Fruit fly (Drosophila melanogaster) whole organism, embryonic: ENCODE measurements around the gene CG31525.
A peak's percentile ranks its signal among the peaks of the same experiment; 100 is the strongest.

Experiments used
- Aef1 ChIP-seq: fragments of 200-800 bp; sonication (Bioruptor generic); IDR thresholded peaks from 3 replicates; pipeline ENCODE4 v1.3.6; 2022; ENCODE audit warnings: missing biosample characterization, missing genetic modification characterization
- Atf3 ChIP-seq: fragments of 200-800 bp; sonication (Bioruptor generic); optimal IDR thresholded peaks from 3 replicates; lab custom pipeline; 2016; ENCODE audit warnings: missing biosample characterization, missing genetic modification characterization
- Bdp1 ChIP-seq: fragments of 200-800 bp; sonication (Bioruptor generic); optimal IDR thresholded peaks from 3 replicates; lab custom pipeline; 2016; ENCODE audit warnings: missing biosample characterization, missing genetic modification characterization
- Bgb ChIP-seq: fragments of 200-800 bp; sonication (Bioruptor generic); IDR thresholded peaks from 2 replicates; pipeline ENCODE4 v1.3.6; 2022; ENCODE audit warnings: missing biosample characterization, missing genetic modification characterization; ENCODE audit not compliant: partially characterized antibody
- CG11695 ChIP-seq: fragments of 200-800 bp; sonication (Bioruptor generic); IDR thresholded peaks from 3 replicates; pipeline ENCODE4 v1.3.6; 2022; ENCODE audit warnings: missing biosample characterization, missing genetic modification characterization
- CG12236 ChIP-seq: fragments of 200-800 bp; sonication (Bioruptor generic); optimal IDR thresholded peaks from 2 replicates; lab custom pipeline; 2016; ENCODE audit warnings: missing biosample characterization, missing genetic modification characterization
- CG12299 ChIP-seq: fragments of 200-800 bp; sonication (Bioruptor generic); optimal IDR thresholded peaks from 2 replicates; lab custom pipeline; 2018; ENCODE audit warnings: missing biosample characterization, mild to moderate bottlenecking, missing genetic modification characterization
- CG13624 ChIP-seq: fragments of 200-800 bp; sonication (Bioruptor generic); optimal IDR thresholded peaks from 2 replicates; lab custom pipeline; 2016; ENCODE audit warnings: missing biosample characterization, missing genetic modification characterization
- CG15696 ChIP-seq: fragments of 200-800 bp; sonication (Bioruptor generic); optimal IDR thresholded peaks from 2 replicates; lab custom pipeline; 2019; ENCODE audit warnings: missing biosample characterization, mild to moderate bottlenecking, missing genetic modification characterization, moderate library complexity
- CG16813 ChIP-seq: fragments of 200-800 bp; sonication (Bioruptor generic); IDR thresholded peaks from 3 replicates; pipeline ENCODE4 v1.3.6; 2022; ENCODE audit warnings: missing biosample characterization, missing genetic modification characterization; ENCODE audit not compliant: partially characterized antibody
- CG18011 ChIP-seq: fragments of 200-800 bp; sonication (Bioruptor generic); optimal IDR thresholded peaks from 2 replicates; lab custom pipeline; 2017; ENCODE audit warnings: missing biosample characterization, missing genetic modification characterization, mild to moderate bottlenecking, moderate library complexity, missing genotype
- CG30403 ChIP-seq: fragments of 200-800 bp; sonication (Bioruptor generic); optimal IDR thresholded peaks from 3 replicates; lab custom pipeline; 2016; ENCODE audit warnings: missing biosample characterization, missing genetic modification characterization
- CG30431 ChIP-seq: fragments of 200-800 bp; sonication (Bioruptor generic); optimal IDR thresholded peaks from 2 replicates; lab custom pipeline; 2017; ENCODE audit warnings: missing biosample characterization, missing genetic modification characterization
- CG33557 ChIP-seq: fragments of 200-800 bp; sonication (Bioruptor generic); optimal IDR thresholded peaks from 2 replicates; lab custom pipeline; 2019; ENCODE audit warnings: missing biosample characterization, mild to moderate bottlenecking, missing genetic modification characterization, moderate library complexity
- CG3838 ChIP-seq: fragments of 200-800 bp; sonication (Bioruptor generic); optimal IDR thresholded peaks from 3 replicates; lab custom pipeline; 2016; ENCODE audit warnings: missing biosample characterization, missing genetic modification characterization
- CG4617 ChIP-seq: fragments of 200-800 bp; sonication (Bioruptor generic); optimal IDR thresholded peaks from 3 replicates; lab custom pipeline; 2016; ENCODE audit warnings: missing biosample characterization, missing genetic modification characterization, borderline replicate concordance
- CG5180 ChIP-seq: fragments of 200-800 bp; sonication (Bioruptor generic); optimal IDR thresholded peaks from 3 replicates; lab custom pipeline; 2017; ENCODE audit warnings: missing biosample characterization, missing genetic modification characterization, mild to moderate bottlenecking, moderate library complexity, missing genetic modification reagents
- CG7357 ChIP-seq: fragments of 200-800 bp; sonication (Bioruptor generic); IDR thresholded peaks from 3 replicates; pipeline ENCODE4 v1.3.6; 2022; ENCODE audit warnings: missing biosample characterization, missing genetic modification characterization
- CG9932 ChIP-seq: fragments of 200-800 bp; sonication (Bioruptor generic); IDR thresholded peaks from 2 replicates; pipeline ENCODE4 v1.3.6; 2022; ENCODE audit warnings: missing biosample characterization, missing genetic modification characterization
- D ChIP-seq, 2 experiments: fragments of 200-800 bp in 1 of 2; fragments of >200 bp in 1 of 2; sonication (Bioruptor generic) in 1 of 2; optimal IDR thresholded peaks; 2 replicates in 1 of 2; 3 replicates in 1 of 2; lab custom pipeline; 2017; ENCODE audit warnings: mild to moderate bottlenecking in 1 of 2, missing biosample characterization in 1 of 2, missing genetic modification characterization in 1 of 2, missing genetic modification reagents in 1 of 2
- HHEX ChIP-seq: fragments of 200-800 bp; sonication (Bioruptor generic); optimal IDR thresholded peaks from 3 replicates; lab custom pipeline; 2017; ENCODE audit warnings: missing biosample characterization, mild to moderate bottlenecking, missing genetic modification characterization, missing genetic modification reagents
- Hr39 ChIP-seq: fragments of >200 bp; optimal IDR thresholded peaks from 2 replicates; lab custom pipeline; 2017
- Nf-YC ChIP-seq: fragments of 200-800 bp; optimal IDR thresholded peaks from 3 replicates; lab custom pipeline; 2019; ENCODE audit warnings: missing biosample characterization, mild to moderate bottlenecking, missing genetic modification characterization, moderate library complexity
- Opbp ChIP-seq: fragments of 200-800 bp; sonication (Bioruptor generic); IDR thresholded peaks from 3 replicates; pipeline ENCODE4 v1.3.6; 2022; ENCODE audit warnings: missing biosample characterization, missing genetic modification characterization; ENCODE audit not compliant: partially characterized antibody
- Sox102F ChIP-seq: fragments of 200-800 bp; sonication (Bioruptor generic); optimal IDR thresholded peaks from 2 replicates; lab custom pipeline; 2018; ENCODE audit warnings: missing biosample characterization, mild to moderate bottlenecking, missing genetic modification characterization, moderate library complexity
- Sry-β ChIP-seq: fragments of 200-800 bp; sonication (Bioruptor generic); optimal IDR thresholded peaks from 2 replicates; lab custom pipeline; 2018; ENCODE audit warnings: missing biosample characterization, mild to moderate bottlenecking, missing genetic modification characterization, moderate library complexity
- ac ChIP-seq: fragments of 200-800 bp; sonication (Bioruptor generic); optimal IDR thresholded peaks from 3 replicates; lab custom pipeline; 2017; ENCODE audit warnings: missing biosample characterization, mild to moderate bottlenecking, missing genetic modification characterization
- ash1 ChIP-seq: fragments of 200-800 bp; sonication (Bioruptor generic); optimal IDR thresholded peaks from 2 replicates; lab custom pipeline; 2018; ENCODE audit warnings: missing biosample characterization, mild to moderate bottlenecking, missing genetic modification characterization
- bbx ChIP-seq: fragments of 200-800 bp; sonication (Bioruptor generic); IDR thresholded peaks from 2 replicates; pipeline ENCODE4 v1.3.6; 2022; ENCODE audit warnings: missing biosample characterization, missing genetic modification characterization; ENCODE audit not compliant: partially characterized antibody
- bigmax ChIP-seq: fragments of 200-800 bp; sonication (Bioruptor generic); optimal IDR thresholded peaks from 2 replicates; lab custom pipeline; 2018; ENCODE audit warnings: missing biosample characterization, mild to moderate bottlenecking, missing genetic modification characterization
- chm ChIP-seq: fragments of 200-800 bp; sonication (Bioruptor generic); IDR thresholded peaks from 2 replicates; pipeline ENCODE4 v1.3.6; 2022; ENCODE audit warnings: missing biosample characterization, missing genetic modification characterization
- ci ChIP-seq: fragments of 200-800 bp; sonication (Bioruptor generic); IDR thresholded peaks from 3 replicates; pipeline ENCODE4 v1.3.6; 2022; ENCODE audit warnings: missing biosample characterization, missing genetic modification characterization
- fu2 ChIP-seq: fragments of 200-800 bp; sonication (Bioruptor generic); optimal IDR thresholded peaks from 2 replicates; lab custom pipeline; 2016; ENCODE audit warnings: missing biosample characterization, missing genetic modification characterization
- grau ChIP-seq: fragments of 200-800 bp; optimal IDR thresholded peaks from 3 replicates; lab custom pipeline; 2019; ENCODE audit warnings: missing biosample characterization, mild to moderate bottlenecking, missing genetic modification characterization, moderate library complexity
- mld ChIP-seq: fragments of 200-800 bp; sonication (Bioruptor generic); IDR thresholded peaks from 3 replicates; pipeline ENCODE4 v1.3.6; 2022; ENCODE audit warnings: missing biosample characterization, missing genetic modification characterization; ENCODE audit not compliant: partially characterized antibody
- nerfin-2 ChIP-seq: fragments of 200-800 bp; sonication (Bioruptor generic); IDR thresholded peaks from 2 replicates; pipeline ENCODE4 v1.3.6; 2022; ENCODE audit warnings: missing biosample characterization, missing genetic modification characterization; ENCODE audit not compliant: partially characterized antibody
- oc ChIP-seq: fragments of 200-800 bp; sonication (Bioruptor generic); optimal IDR thresholded peaks from 2 replicates; lab custom pipeline; 2018; ENCODE audit warnings: missing biosample characterization, mild to moderate bottlenecking, missing genetic modification characterization, moderate library complexity
- pzg ChIP-seq: fragments of 200-800 bp; sonication (Bioruptor generic); optimal IDR thresholded peaks from 3 replicates; lab custom pipeline; 2018; ENCODE audit warnings: missing biosample characterization, mild to moderate bottlenecking, missing genetic modification characterization, moderate library complexity
- rib ChIP-seq: fragments of 200-800 bp; sonication (Bioruptor generic); IDR thresholded peaks from 2 replicates; pipeline ENCODE4 v1.3.6; 2022; ENCODE audit warnings: missing biosample characterization, missing genetic modification characterization
- sima ChIP-seq: fragments of 200-800 bp; sonication (Bioruptor generic); optimal IDR thresholded peaks from 2 replicates; lab custom pipeline; 2016; ENCODE audit warnings: missing biosample characterization, missing genetic modification characterization
- so ChIP-seq: fragments of 200-800 bp; sonication (Bioruptor generic); IDR thresholded peaks from 3 replicates; pipeline ENCODE4 v1.3.6; 2022; ENCODE audit warnings: missing biosample characterization, missing genetic modification characterization
- tna ChIP-seq: fragments of 200-800 bp; sonication (Bioruptor generic); IDR thresholded peaks from 2 replicates; pipeline ENCODE4 v1.3.6; 2022; ENCODE audit warnings: missing biosample characterization, missing genetic modification characterization; ENCODE audit not compliant: partially characterized antibody
- trh ChIP-seq: fragments of 200-800 bp; sonication (Bioruptor generic); optimal IDR thresholded peaks from 2 replicates; lab custom pipeline; 2016; ENCODE audit warnings: missing biosample characterization, missing genetic modification characterization
- twi ChIP-seq: fragments of 200-800 bp; optimal IDR thresholded peaks from 2 replicates; lab custom pipeline; 2019; ENCODE audit warnings: missing biosample characterization, mild to moderate bottlenecking, missing genetic modification characterization, moderate library complexity
- zfh1 ChIP-seq: fragments of 200-800 bp; sonication (Bioruptor generic); IDR thresholded peaks from 3 replicates; pipeline ENCODE4 v1.3.6; 2022; ENCODE audit warnings: missing biosample characterization, missing genetic modification characterization

CG31525 gene

DNA sequence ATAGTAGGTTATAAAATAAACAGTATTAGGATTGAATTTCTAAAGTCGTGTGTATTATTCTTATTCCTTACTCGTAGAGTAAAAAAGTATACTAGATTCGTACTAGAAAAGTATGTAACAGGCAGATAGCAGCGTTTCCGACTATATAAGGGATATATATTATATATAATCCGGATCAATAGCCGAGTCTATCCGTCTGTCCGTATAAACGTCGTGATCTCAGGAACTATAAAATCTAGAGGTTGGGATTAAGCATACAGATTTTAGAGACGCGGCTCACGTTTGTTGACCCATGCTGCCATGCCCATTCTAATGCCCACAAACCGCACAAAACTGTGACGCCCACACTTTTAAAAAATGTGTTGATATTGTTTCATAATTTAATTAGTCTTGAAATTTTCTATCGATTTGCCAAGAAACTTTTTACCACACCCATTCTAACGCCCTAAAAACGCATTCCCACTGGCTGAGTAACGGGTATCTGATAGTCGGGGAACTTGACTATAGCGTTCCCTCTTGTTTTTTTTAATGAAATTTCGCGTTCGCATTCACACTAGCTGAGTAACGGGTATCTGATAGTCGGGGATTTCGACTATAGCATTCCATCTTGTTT lies 24.7 kb upstream of the CG31525 start, which contains the start of gene CG9853 (continued):
- TF ChIP-seq grau (no peak), CG16813 (peak; percentile 5), Bgb (GFP tag; lab: Robert Waterston, UW) (peak; percentile 36; the same call in 1 of the 2 replicates), Nf-YC (tag; lab: Kevin White, UChicago) (no peak), CG12299 (tag; lab: Kevin White, UChicago) (no peak), bbx (GFP tag; lab: Robert Waterston, UW) (peak; percentile 51; the same call in 1 of the 2 replicates), tna (GFP tag; lab: Robert Waterston, UW) (peak; percentile 60), CG11695 (GFP tag; lab: Robert Waterston, UW) (no peak), CG4617 (GFP tag; lab: Kevin White, UChicago) (no peak), Opbp (GFP tag; lab: Robert Waterston, UW) (peak; percentile 37; the same call in 2 of the 3 replicates), Sox102F (GFP tag; lab: Kevin White, UChicago) (no peak), ac (GFP tag; lab: Kevin White, UChicago) (no peak), D (optimal IDR thresholded peaks at IDR 0.05; lab: Kevin White, UChicago) (no peak), D (GFP tag; optimal IDR thresholded peaks at IDR 0.05; lab: Kevin White, UChicago) (no peak), nerfin-2 (GFP tag; lab: Robert Waterston, UW) (peak; percentile 57; the same call in 1 of the 2 replicates), sima (GFP tag; lab: Kevin White, UChicago) (no peak), mld (GFP tag; lab: Robert Waterston, UW) (peak; percentile 70; the same call in 1 of the 3 replicates)

DNA sequence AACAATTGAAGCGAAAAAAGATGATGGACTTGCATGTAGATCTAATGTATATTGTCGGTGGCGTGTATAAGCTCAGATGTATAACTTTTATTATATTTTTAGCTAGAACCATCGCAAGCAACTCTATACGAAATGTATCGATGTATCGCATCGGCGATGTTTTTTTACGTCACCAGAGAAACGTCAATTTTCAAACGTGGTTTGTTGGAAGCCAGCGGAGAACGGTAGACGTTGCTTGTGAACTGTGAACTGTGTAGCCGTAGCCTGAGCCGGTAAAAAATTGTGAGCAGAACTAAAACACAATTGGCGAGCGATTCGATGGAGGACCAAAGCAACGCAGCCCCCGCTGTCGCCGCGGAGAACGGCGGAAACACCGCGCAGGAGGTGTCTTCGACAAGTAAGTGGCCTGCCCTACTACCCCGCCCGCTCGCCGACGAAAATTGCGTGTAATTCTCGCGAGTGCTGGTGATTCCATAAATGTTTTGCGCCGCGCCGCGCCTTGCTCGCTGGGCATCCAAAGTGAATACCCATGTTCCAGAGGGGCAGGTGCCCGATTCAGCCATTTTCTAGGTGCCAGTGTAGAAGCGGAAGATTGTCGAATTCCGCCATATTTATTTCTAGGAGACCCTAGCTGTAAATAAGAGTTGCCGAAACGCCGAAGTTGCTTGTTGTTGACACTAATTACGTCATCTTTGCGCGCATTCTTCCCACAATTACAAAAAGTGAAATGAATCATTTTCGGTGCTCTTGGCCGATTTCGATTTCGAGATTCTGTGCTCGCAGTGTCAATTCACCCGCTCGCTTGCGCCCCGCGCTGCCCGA lies 23.7 kb upstream of the CG31525 start, which contains the start of gene lost:
Gene lost (plus strand): TSS at position 193 of the 822 bp plus-strand sequence.
- peak; percentile 94 for TF ChIP-seq CG18011
- no peak for TF ChIP-seq chm (GFP tag; lab: Robert Waterston, UW)
- no peak for TF ChIP-seq trh (GFP tag; lab: Kevin White, UChicago)
- no peak for TF ChIP-seq Aef1 (GFP tag; lab: Robert Waterston, UW)
- no peak for TF ChIP-seq CG33557
- TF ChIP-seq Atf3 (GFP tag; lab: Kevin White, UChicago), result no peak
- TF ChIP-seq pzg (GFP tag; lab: Kevin White, UChicago), result peak; percentile 90
- TF ChIP-seq CG12236 (GFP tag; lab: Kevin White, UChicago), result no peak
- peak; percentile 28 for TF ChIP-seq CG4617 (GFP tag; lab: Kevin White, UChicago)
- no peak for TF ChIP-seq twi (tag; lab: Kevin White, UChicago)
- TF ChIP-seq rib (GFP tag; lab: Robert Waterston, UW), result peak; percentile 10; the same call in 1 of the 2 replicates
- TF ChIP-seq CG30403 (GFP tag; lab: Kevin White, UChicago), result no peak
- peak; percentile 41 for TF ChIP-seq bigmax (GFP tag; lab: Kevin White, UChicago)
- TF ChIP-seq CG15696 (tag; lab: Kevin White, UChicago), result no peak
- TF ChIP-seq CG9932 (GFP tag; lab: Robert Waterston, UW), result peak; percentile 81
- TF ChIP-seq CG30431 (GFP tag; lab: Kevin White, UChicago), result no peak
- TF ChIP-seq ash1 (GFP tag; lab: Kevin White, UChicago), result no peak
- 0 out of 3 replicates have a peak, but pooled peaks have one; percentile 29 for TF ChIP-seq zfh1 (GFP tag; lab: Robert Waterston, UW)
- no peak for TF ChIP-seq Bdp1 (GFP tag; lab: Kevin White, UChicago)
- TF ChIP-seq Hr39 (lab: Kevin White, UChicago), result no peak
- peak; percentile 66 for TF ChIP-seq CG7357 (GFP tag; lab: Robert Waterston, UW)
- no peak for TF ChIP-seq CG13624
- no peak; the same call in 2 of the 3 replicates for TF ChIP-seq so (GFP tag; lab: Robert Waterston, UW)
- peak; percentile 61 for TF ChIP-seq CG5180 (GFP tag; lab: Kevin White, UChicago)
- peak; percentile 51; the same call in 1 of the 3 replicates for TF ChIP-seq ci (GFP tag; lab: Robert Waterston, UW)
- TF ChIP-seq fu2 (GFP tag; lab: Kevin White, UChicago), result peak; percentile 22
- no peak for TF ChIP-seq CG3838 (GFP tag; lab: Kevin White, UChicago)
- TF ChIP-seq Sry-β (GFP tag; lab: Kevin White, UChicago), result peak; percentile 84
- no peak for TF ChIP-seq HHEX (GFP tag; lab: Kevin White, UChicago)
- peak; percentile 2 for TF ChIP-seq oc (tag; lab: Kevin White, UChicago)
